Worm (Caenorhabditis elegans) whole organism, mixed stage, embryonic: Measurements from ENCODE around the gene C14C10.10.

Source experiments
- ces-1 ChIP-seq: fragments of 150-350 bp; optimal IDR thresholded peaks from 2 replicates; lab custom pipeline; 2014; ENCODE audit warnings: missing biosample characterization, missing genetic modification reagents, missing genetic modification characterization
- drap-1 ChIP-seq: fragments of 200-800 bp; sonication (Bioruptor generic); optimal IDR thresholded peaks from 3 replicates; lab custom pipeline; 2018; ENCODE audit warnings: mild to moderate bottlenecking, missing genetic modification characterization, missing compliant biosample characterization
- mab-5 ChIP-seq: fragments of 150-350 bp; optimal IDR thresholded peaks from 2 replicates; lab custom pipeline; 2014; ENCODE audit warnings: missing biosample characterization, missing genetic modification characterization
- nhr-12 ChIP-seq: fragments of 150-350 bp; optimal IDR thresholded peaks from 2 replicates; lab custom pipeline; 2014; ENCODE audit warnings: missing biosample characterization, missing genetic modification characterization
- nhr-237 ChIP-seq: fragments of 150-350 bp; optimal IDR thresholded peaks from 2 replicates; lab custom pipeline; 2014; ENCODE audit warnings: missing biosample characterization, missing genetic modification characterization
- sptf-1 ChIP-seq: sonication (generic microtip); optimal IDR thresholded peaks from 2 replicates; lab custom pipeline; 2017; ENCODE audit warnings: mild to moderate bottlenecking, missing genetic modification characterization, moderate library complexity, missing compliant biosample characterization
- unc-62 ChIP-seq: fragments of 150-350 bp; optimal IDR thresholded peaks from 2 replicates; lab custom pipeline; 2014; ENCODE audit warnings: missing biosample characterization, missing genetic modification reagents, missing genetic modification characterization
- ztf-11 ChIP-seq: fragments of 150-350 bp; optimal IDR thresholded peaks from 2 replicates; lab custom pipeline; 2014; ENCODE audit warnings: missing biosample characterization, missing genetic modification characterization

DNA sequence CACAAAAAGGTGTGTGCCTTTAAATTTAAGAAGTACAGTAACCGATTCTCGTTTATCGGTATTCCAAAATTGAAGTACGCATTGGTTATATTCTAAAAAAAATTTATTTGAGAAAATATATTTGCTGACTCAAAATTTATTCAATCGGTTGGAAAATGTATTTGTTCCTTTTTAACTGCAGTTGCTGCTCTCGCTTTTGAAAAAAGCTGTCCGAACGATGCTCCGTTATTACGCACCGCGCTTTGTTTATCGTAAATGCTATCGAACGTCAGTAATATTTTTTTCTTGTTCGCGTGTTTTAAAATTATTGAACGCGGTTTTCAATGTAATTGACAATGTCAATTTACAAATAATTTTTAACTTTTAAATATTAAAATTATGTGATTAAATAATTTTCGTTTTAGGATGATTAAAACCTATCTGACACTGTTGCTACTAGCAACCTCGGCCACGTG, 38.6 kb downstream of the C14C10.10 start, which contains the start of gene sel-1:
- TF ChIP-seq sptf-1 (no peak), drap-1 (GFP tag; lab: Kevin White, UChicago) (no peak), ztf-11 (tag; lab: Kevin White, UChicago) (no peak), ces-1 (GFP tag; lab: Kevin White, UChicago) (no peak), nhr-12 (no peak), nhr-237 (tag; lab: Kevin White, UChicago) (no peak), mab-5 (tag; lab: Kevin White, UChicago) (no peak), unc-62 (no peak)
